Fruit fly (Drosophila melanogaster) S2 (cell line): ENCODE data around the gene CG33285.

Experiments used
- CG8478 ChIP-seq: fragments of >200 bp; optimal IDR thresholded peaks from 2 replicates; lab custom pipeline; 2018
- CTCF ChIP-seq, 2 experiments: fragments of >200 bp; optimal IDR thresholded peaks; 2 replicates each; lab custom pipeline; 2018

- TF ChIP-seq CG8478 (lab: Kevin White, UChicago) (no peak), CTCF (optimal IDR thresholded peaks at IDR 0.05; lab: Kevin White, UChicago) (no peak)
These were observed 18.1 kb upstream of the CG33285 start for dm6 chr3L:21106883-21107282.
